Worm (Caenorhabditis elegans): Measurements from ENCODE around the gene rfip-2.

DNA sequence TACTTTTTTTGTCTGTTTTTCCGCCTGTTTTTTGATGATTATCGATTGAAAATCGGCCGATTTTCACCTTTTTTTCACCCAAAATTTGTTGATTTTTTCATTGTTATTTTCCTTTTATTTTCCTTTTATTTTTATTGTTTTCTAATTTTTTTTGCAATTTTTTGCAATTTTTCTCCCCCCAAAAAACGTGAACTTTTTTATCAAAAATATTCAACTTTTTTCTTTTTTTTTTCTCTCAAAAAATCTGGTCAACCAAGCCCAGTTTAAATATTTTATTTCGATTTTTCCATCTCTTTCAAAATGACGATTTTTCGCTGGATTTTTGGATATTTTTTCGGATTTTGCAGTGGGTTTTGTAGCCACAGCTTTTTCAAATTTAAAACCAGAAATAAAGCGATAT is at the start of gene rfip-2:
- no peak for TF ChIP-seq ama-1 (optimal IDR thresholded peaks at IDR 0.05)
- TF ChIP-seq hnd-1 (tag; optimal IDR thresholded peaks at IDR 0.05) = no peak
- no peak for TF ChIP-seq scrt-1 (GFP tag; IDR thresholded peaks at IDR 0.05)
- TF ChIP-seq hmbx-1 (tag; optimal IDR thresholded peaks at IDR 0.05) = no peak
- no peak for TF ChIP-seq aly-1 (tag; optimal IDR thresholded peaks at IDR 0.05)
- no peak for TF ChIP-seq ceh-36 (tag; optimal IDR thresholded peaks at IDR 0.05)
- no peak for TF ChIP-seq pes-1 (GFP tag; IDR thresholded peaks at IDR 0.05)

Measured in whole organism, early embryonic.